Worm (Caenorhabditis elegans): Measurements from ENCODE around the gene K10D6.3.

K10D6.3 gene

ce11 chrV:11164475-11164874 is 35.9 kb upstream of the K10D6.3 start, which contains the start of gene srg-40:
srg-40 (minus strand) TSS chrV:11164575.
- TF ChIP-seq nhr-77 (tag; optimal IDR thresholded peaks at IDR 0.05) (no peak), nfya-1 (tag; optimal IDR thresholded peaks at IDR 0.05; ENCODE audit: insufficient read depth) (no peak), nhr-12 (tag; optimal IDR thresholded peaks at IDR 0.05) (no peak), nhr-28 (tag; optimal IDR thresholded peaks at IDR 0.05) (no peak), lin-39 (tag; optimal IDR thresholded peaks at IDR 0.05) (no peak), pqm-1 (tag; optimal IDR thresholded peaks at IDR 0.05) (no peak), tbx-2 (tag; optimal IDR thresholded peaks at IDR 0.05) (no peak), ztf-11 (tag; optimal IDR thresholded peaks at IDR 0.05) (no peak), nhr-43 (tag; optimal IDR thresholded peaks at IDR 0.05; ENCODE audit: poor library complexity, severe bottlenecking) (no peak), daf-12 (tag; optimal IDR thresholded peaks at IDR 0.05) (no peak), unc-39 (tag; optimal IDR thresholded peaks at IDR 0.05) (no peak), nhr-25 (tag; optimal IDR thresholded peaks at IDR 0.05) (no peak), nhr-11 (tag; optimal IDR thresholded peaks at IDR 0.05) (no peak), lsy-12 (tag; optimal IDR thresholded peaks at IDR 0.05) (no peak), nhr-237 (tag; optimal IDR thresholded peaks at IDR 0.05) (no peak), fkh-2 (tag; optimal IDR thresholded peaks at IDR 0.05) (no peak), skn-1 (tag; optimal IDR thresholded peaks at IDR 0.05) (no peak), elt-1 (tag; optimal IDR thresholded peaks at IDR 0.05) (no peak), zag-1 (tag; optimal IDR thresholded peaks at IDR 0.05) (no peak), snpc-4 (tag; optimal IDR thresholded peaks at IDR 0.05) (no peak)

- TF ChIP-seq R02D3.7 (tag; optimal IDR thresholded peaks at IDR 0.05) (no peak), fkh-10 (GFP tag; optimal IDR thresholded peaks at IDR 0.05) (peak; percentile 60)
These were observed 32.7 kb upstream of the K10D6.3 start for ce11 chrV:11167745-11168144.

ce11 chrV:11170564-11171329 is 29.7 kb upstream of the K10D6.3 start:
- TF ChIP-seq nhr-43 (tag; optimal IDR thresholded peaks at IDR 0.05; ENCODE audit: poor library complexity, severe bottlenecking) (no peak), nhr-28 (tag; optimal IDR thresholded peaks at IDR 0.05) (no peak), skn-1 (tag; optimal IDR thresholded peaks at IDR 0.05) (no peak)

ce11 chrV:11171906-11172305 is 28.5 kb upstream of the K10D6.3 start, which contains the start of gene T19C4.5:
T19C4.5 (plus strand) TSS chrV:11172213.
- no peak for TF ChIP-seq nhr-77 (tag; optimal IDR thresholded peaks at IDR 0.05)
- no peak for TF ChIP-seq ztf-4 (tag; optimal IDR thresholded peaks at IDR 0.05)
- no peak for TF ChIP-seq sea-2 (GFP tag; optimal IDR thresholded peaks at IDR 0.05)
- no peak for TF ChIP-seq nhr-11 (tag; optimal IDR thresholded peaks at IDR 0.05)
- TF ChIP-seq ceh-82 (tag; optimal IDR thresholded peaks at IDR 0.05), result no peak
- no peak for TF ChIP-seq skn-1 (tag; optimal IDR thresholded peaks at IDR 0.05)
- TF ChIP-seq nhr-12 (tag; optimal IDR thresholded peaks at IDR 0.05), result no peak
- TF ChIP-seq nfya-1 (tag; optimal IDR thresholded peaks at IDR 0.05; ENCODE audit: insufficient read depth), result no peak
- TF ChIP-seq unc-39 (tag; optimal IDR thresholded peaks at IDR 0.05), result no peak
- TF ChIP-seq tbx-2 (tag; optimal IDR thresholded peaks at IDR 0.05), result no peak
- no peak for TF ChIP-seq ceh-28 (tag; optimal IDR thresholded peaks at IDR 0.05)
- TF ChIP-seq nhr-237 (tag; optimal IDR thresholded peaks at IDR 0.05), result no peak
- TF ChIP-seq nhr-76 (tag; optimal IDR thresholded peaks at IDR 0.05), result no peak
- no peak for TF ChIP-seq zag-1 (tag; optimal IDR thresholded peaks at IDR 0.05)
- TF ChIP-seq ztf-11 (tag; optimal IDR thresholded peaks at IDR 0.05), result no peak
- TF ChIP-seq eor-1 (tag; optimal IDR thresholded peaks at IDR 0.05), result no peak
- TF ChIP-seq mdl-1 (tag; optimal IDR thresholded peaks at IDR 0.05), result no peak

- no peak for TF ChIP-seq lin-15B (tag; optimal IDR thresholded peaks at IDR 0.05)
- peak; percentile 19 for TF ChIP-seq fkh-10 (GFP tag; optimal IDR thresholded peaks at IDR 0.05)
These were observed 27.7 kb upstream of the K10D6.3 start for ce11 chrV:11172667-11173066.

- TF ChIP-seq ZK546.5 (tag; optimal IDR thresholded peaks at IDR 0.05) (no peak), nhr-77 (tag; optimal IDR thresholded peaks at IDR 0.05) (no peak), elt-3 (tag; optimal IDR thresholded peaks at IDR 0.05) (no peak), ceh-9 (tag; optimal IDR thresholded peaks at IDR 0.05) (no peak), nfya-1 (tag; optimal IDR thresholded peaks at IDR 0.05; ENCODE audit: insufficient read depth) (peak; percentile 2), nhr-28 (tag; optimal IDR thresholded peaks at IDR 0.05) (no peak), nhr-25 (tag; optimal IDR thresholded peaks at IDR 0.05) (no peak), skn-1 (tag; optimal IDR thresholded peaks at IDR 0.05) (no peak), pha-4 (tag; optimal IDR thresholded peaks at IDR 0.05) (no peak), lin-39 (tag; optimal IDR thresholded peaks at IDR 0.05) (peak; percentile 35), mml-1 (tag; optimal IDR thresholded peaks at IDR 0.05) (no peak), hmg-11 (tag; optimal IDR thresholded peaks at IDR 0.05) (peak; percentile 34), tbx-2 (tag; optimal IDR thresholded peaks at IDR 0.05) (no peak), snpc-4 (tag; optimal IDR thresholded peaks at IDR 0.05) (peak; percentile 95), ztf-4 (tag; optimal IDR thresholded peaks at IDR 0.05) (no peak), lin-15B (tag; optimal IDR thresholded peaks at IDR 0.05) (no peak), egl-5 (tag; optimal IDR thresholded peaks at IDR 0.05) (no peak), elt-2 (tag; optimal IDR thresholded peaks at IDR 0.05) (peak; percentile 26)
These were observed 25.8 kb upstream of the K10D6.3 start for ce11 chrV:11174663-11175062.
